Fruit fly (Drosophila melanogaster): ENCODE measurements around the gene smp-30.

smp-30 gene

DNA sequence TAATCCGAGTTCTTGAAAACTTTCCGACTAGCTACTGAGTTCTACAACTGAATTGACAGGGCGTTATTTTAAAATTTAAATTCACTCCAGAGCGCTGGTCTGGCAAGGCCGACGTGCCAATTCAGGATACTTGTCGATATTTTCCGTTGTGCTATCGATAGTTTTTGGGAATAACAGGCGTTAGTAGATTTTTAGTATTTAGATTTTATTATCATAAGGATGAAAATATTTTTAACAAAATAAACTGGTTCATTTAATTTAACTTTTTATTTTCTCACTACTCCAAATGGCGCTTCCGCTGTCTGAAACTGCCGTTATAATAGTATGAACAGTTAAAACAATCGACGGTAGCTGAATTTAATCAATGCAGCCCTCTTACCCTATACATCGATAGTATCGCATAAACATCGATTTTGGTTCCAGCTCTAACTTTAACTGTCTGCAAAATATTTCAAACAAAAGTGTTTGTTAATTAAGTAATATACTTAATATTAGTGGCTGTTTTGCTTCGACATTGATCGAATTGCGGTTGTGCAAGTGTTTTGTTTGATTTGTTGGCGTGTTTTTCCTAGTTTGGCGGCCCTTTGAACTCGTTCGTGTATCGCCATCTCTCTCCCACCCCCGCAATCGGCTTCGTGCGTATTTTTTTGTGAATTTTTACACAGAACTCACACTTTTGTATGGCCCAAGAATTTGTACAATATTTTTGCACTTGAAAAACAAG is 9.7 kb downstream of the smp-30 start, which contains the start of the genes eff and jvl (continued):
- no peak for TF ChIP-seq CG18619 (GFP tag; optimal IDR thresholded peaks at IDR 0.05)
- TF ChIP-seq CG31365 (tag; optimal IDR thresholded peaks at IDR 0.05): no peak
- no peak for TF ChIP-seq CG17568 (GFP tag; optimal IDR thresholded peaks at IDR 0.05)
- TF ChIP-seq CG4820 (GFP tag; optimal IDR thresholded peaks at IDR 0.05): no peak
- peak; percentile 63 for TF ChIP-seq Hsf (GFP tag; optimal IDR thresholded peaks at IDR 0.05)
- TF ChIP-seq CkIIα-i1 (GFP tag; IDR thresholded peaks at IDR 0.05): no peak
- no peak for TF ChIP-seq CTCF (GFP tag; optimal IDR thresholded peaks at IDR 0.05)
- TF ChIP-seq HLHmδ (GFP tag; optimal IDR thresholded peaks at IDR 0.05): no peak
- peak; percentile 68; the same call in 1 of the 2 replicates for TF ChIP-seq CG42726 (GFP tag; IDR thresholded peaks at IDR 0.05; ENCODE audit: partially characterized antibody)
- TF ChIP-seq kni (GFP tag; optimal IDR thresholded peaks at IDR 0.05): peak; percentile 20
- TF ChIP-seq dan (GFP tag; IDR thresholded peaks at IDR 0.05): no peak
- no peak for TF ChIP-seq pros (GFP tag; optimal IDR thresholded peaks at IDR 0.05)
- TF ChIP-seq B-H2 (GFP tag; optimal IDR thresholded peaks at IDR 0.05): no peak
- peak; percentile 24 for TF ChIP-seq ind (GFP tag; optimal IDR thresholded peaks at IDR 0.05)
- TF ChIP-seq sens (GFP tag): peak; percentile 84
- TF ChIP-seq ac (GFP tag; optimal IDR thresholded peaks at IDR 0.05): no peak
- TF ChIP-seq Med (GFP tag): peak; percentile 89
- no peak for TF ChIP-seq CG11695 (GFP tag; IDR thresholded peaks at IDR 0.05)
- no peak for TF ChIP-seq CG10462 (GFP tag; optimal IDR thresholded peaks at IDR 0.05)
- no peak; the same call in 2 of the 3 replicates for TF ChIP-seq ci (GFP tag; IDR thresholded peaks at IDR 0.05)
- no peak for TF ChIP-seq CG4328 (GFP tag; optimal IDR thresholded peaks at IDR 0.05)
- no peak for TF ChIP-seq dmrt99B (tag; optimal IDR thresholded peaks at IDR 0.05)
- no peak for TF ChIP-seq rib (GFP tag; IDR thresholded peaks at IDR 0.05)
- TF ChIP-seq CG17361 (GFP tag; IDR thresholded peaks at IDR 0.05): peak; percentile 44; the same call in 2 of the 3 replicates
- no peak for TF ChIP-seq CG13894 (tag; optimal IDR thresholded peaks at IDR 0.05)
- TF ChIP-seq Bteb2 (GFP tag; optimal IDR thresholded peaks at IDR 0.05): peak; percentile 56
- TF ChIP-seq CG14050 (GFP tag; IDR thresholded peaks at IDR 0.05): no peak
- no peak for TF ChIP-seq prd (optimal IDR thresholded peaks at IDR 0.05)
- peak; percentile 30; the same call in 1 of the 3 replicates for TF ChIP-seq prd (GFP tag; IDR thresholded peaks at IDR 0.05)
- peak; percentile 62 for TF ChIP-seq CG4854 (GFP tag; optimal IDR thresholded peaks at IDR 0.05)
- TF ChIP-seq CG11093 (GFP tag; IDR thresholded peaks at IDR 0.05): no peak
- no peak for TF ChIP-seq Bdp1 (GFP tag; optimal IDR thresholded peaks at IDR 0.05)
- TF ChIP-seq row (GFP tag; IDR thresholded peaks at IDR 0.05): peak; percentile 85
- TF ChIP-seq Camta (GFP tag; optimal IDR thresholded peaks at IDR 0.05): no peak
- TF ChIP-seq caup (GFP tag; optimal IDR thresholded peaks at IDR 0.05; ENCODE audit: severe bottlenecking): no peak
- no peak for TF ChIP-seq CG6813 (GFP tag; optimal IDR thresholded peaks at IDR 0.05)
- TF ChIP-seq CG16813 (GFP tag; IDR thresholded peaks at IDR 0.05; ENCODE audit: partially characterized antibody): peak; percentile 97
- TF ChIP-seq hb (GFP tag; IDR thresholded peaks at IDR 0.05; ENCODE audit: partially characterized antibody): peak; percentile 95
- TF ChIP-seq sqz (GFP tag; optimal IDR thresholded peaks at IDR 0.05): peak; percentile 27
- peak; percentile 54 for TF ChIP-seq gem (tag; optimal IDR thresholded peaks at IDR 0.05)
- TF ChIP-seq Gsc (GFP tag; IDR thresholded peaks at IDR 0.05): no peak
- TF ChIP-seq CG8359 (GFP tag; optimal IDR thresholded peaks at IDR 0.05; ENCODE audit: borderline replicate concordance): no peak
- TF ChIP-seq dmrt11E (tag; optimal IDR thresholded peaks at IDR 0.05): no peak
- peak; percentile 45 for TF ChIP-seq CG4424 (GFP tag; optimal IDR thresholded peaks at IDR 0.05)
- peak; percentile 98 for TF ChIP-seq Scr (GFP tag; IDR thresholded peaks at IDR 0.05; ENCODE audit: partially characterized antibody)
- no peak for TF ChIP-seq CG9437 (GFP tag; optimal IDR thresholded peaks at IDR 0.05)
- no peak for TF ChIP-seq CG10565 (GFP tag; optimal IDR thresholded peaks at IDR 0.05)
- TF ChIP-seq fd96Cb (tag; optimal IDR thresholded peaks at IDR 0.05): no peak
- TF ChIP-seq emc (GFP tag; optimal IDR thresholded peaks at IDR 0.05): no peak
- TF ChIP-seq Dbx (GFP tag; IDR thresholded peaks at IDR 0.05): peak; percentile 67

All from whole organism, embryonic.